Worm (Caenorhabditis elegans) whole organism, young adult: Measurements from ENCODE around the gene nas-28.
A peak's percentile ranks its signal among the peaks of the same experiment; 100 is the strongest.

ENCODE experiments used
- B0035.1 ChIP-seq: sonication (generic microtip); optimal IDR thresholded peaks from 2 replicates; lab custom pipeline; 2016; ENCODE audit warnings: missing genetic modification characterization, mild to moderate bottlenecking, missing compliant biosample characterization, missing genotype, missing genetic modification reagents
- B0261.1 ChIP-seq: sonication (generic microtip); optimal IDR thresholded peaks from 2 replicates; lab custom pipeline; 2016; ENCODE audit warnings: mild to moderate bottlenecking, missing genetic modification characterization, moderate library complexity, missing compliant biosample characterization
- F23B12.7 ChIP-seq: sonication (generic microtip); optimal IDR thresholded peaks from 2 replicates; lab custom pipeline; 2017; ENCODE audit warnings: missing genetic modification characterization, mild to moderate bottlenecking, missing compliant biosample characterization, antibody characterized with exemption, moderate library complexity; ENCODE audit not compliant: insufficient read depth
- F37B4.10 ChIP-seq: fragments of 200-800 bp; sonication (Bioruptor generic); IDR thresholded peaks from 2 replicates; pipeline ENCODE4 v1.3.6; 2022; ENCODE audit warnings: missing genetic modification characterization, missing compliant biosample characterization
- F39B2.1 ChIP-seq: fragments of 200-800 bp; sonication (Bioruptor generic); IDR thresholded peaks from 2 replicates; pipeline ENCODE4 v1.3.6; 2022; ENCODE audit warnings: missing genetic modification reagents, missing genetic modification characterization, missing compliant biosample characterization
- F49E8.2 ChIP-seq: sonication (generic microtip); optimal IDR thresholded peaks from 3 replicates; lab custom pipeline; 2017; ENCODE audit warnings: missing genetic modification characterization, mild to moderate bottlenecking, missing compliant biosample characterization, antibody characterized with exemption, moderate library complexity; ENCODE audit not compliant: insufficient read depth
- F55B11.4 ChIP-seq: sonication (generic microtip); optimal IDR thresholded peaks from 2 replicates; lab custom pipeline; 2016; ENCODE audit warnings: missing compliant biosample characterization, missing genetic modification characterization, borderline replicate concordance; ENCODE audit not compliant: insufficient read depth
- K11D2.4 ChIP-seq: fragments of 200-800 bp; sonication (Bioruptor generic); IDR thresholded peaks from 2 replicates; pipeline ENCODE4 v1.3.6; 2022; ENCODE audit warnings: missing genetic modification reagents, missing genetic modification characterization, missing compliant biosample characterization
- K12H6.12 ChIP-seq: fragments of 200-800 bp; sonication (Bioruptor generic); optimal IDR thresholded peaks from 2 replicates; lab custom pipeline; 2018; ENCODE audit warnings: mild to moderate bottlenecking, missing genetic modification characterization, missing compliant biosample characterization
- akir-1 ChIP-seq: fragments of 200-800 bp; sonication (Bioruptor generic); optimal IDR thresholded peaks from 2 replicates; lab custom pipeline; 2018; ENCODE audit warnings: mild to moderate bottlenecking, missing genetic modification characterization, moderate library complexity, missing compliant biosample characterization
- aptf-3 ChIP-seq: fragments of 200-800 bp; sonication (Bioruptor generic); IDR thresholded peaks from 2 replicates; pipeline ENCODE4 v1.3.6; 2022; ENCODE audit warnings: missing genetic modification characterization, missing compliant biosample characterization
- atf-7 ChIP-seq: sonication (generic microtip); optimal IDR thresholded peaks from 2 replicates; lab custom pipeline; 2017; ENCODE audit warnings: mild to moderate bottlenecking, missing genetic modification characterization, missing compliant biosample characterization
- athp-1 ChIP-seq: sonication (generic microtip); optimal IDR thresholded peaks from 2 replicates; lab custom pipeline; 2017; ENCODE audit warnings: mild to moderate bottlenecking, missing genetic modification characterization, missing compliant biosample characterization
- attf-6 ChIP-seq: fragments of 200-800 bp; sonication (Bioruptor generic); IDR thresholded peaks from 2 replicates; pipeline ENCODE4 v1.3.6; 2022; ENCODE audit warnings: missing genetic modification reagents, missing genetic modification characterization, missing compliant biosample characterization
- bed-1 ChIP-seq: fragments of 200-800 bp; sonication (Bioruptor generic); IDR thresholded peaks from 2 replicates; pipeline ENCODE4 v1.3.6; 2022; ENCODE audit warnings: missing genetic modification reagents, missing genetic modification characterization, missing compliant biosample characterization
- ccch-3 ChIP-seq: fragments of 200-800 bp; sonication (Bioruptor generic); optimal IDR thresholded peaks from 2 replicates; lab custom pipeline; 2018; ENCODE audit warnings: mild to moderate bottlenecking, missing genetic modification characterization, missing compliant biosample characterization
- ceh-27 ChIP-seq: fragments of 200-800 bp; sonication (Bioruptor generic); optimal IDR thresholded peaks from 2 replicates; lab custom pipeline; 2018; ENCODE audit warnings: mild to moderate bottlenecking, missing genetic modification characterization, moderate library complexity, missing compliant biosample characterization
- ceh-40 ChIP-seq: fragments of 200-800 bp; sonication (Bioruptor generic); IDR thresholded peaks from 2 replicates; pipeline ENCODE4 v1.3.6; 2022; ENCODE audit warnings: missing genetic modification characterization, missing compliant biosample characterization
- ceh-79 ChIP-seq: sonication (generic microtip); optimal IDR thresholded peaks from 2 replicates; lab custom pipeline; 2017; ENCODE audit warnings: mild to moderate bottlenecking, missing genetic modification characterization, missing compliant biosample characterization
- ceh-91 ChIP-seq: fragments of 200-800 bp; sonication (Bioruptor generic); IDR thresholded peaks from 2 replicates; pipeline ENCODE4 v1.3.6; 2022; ENCODE audit warnings: missing genetic modification reagents, missing genetic modification characterization, missing compliant biosample characterization
- die-1 ChIP-seq: sonication (generic microtip); optimal IDR thresholded peaks from 2 replicates; lab custom pipeline; 2016; ENCODE audit warnings: missing genotype, mild to moderate bottlenecking, missing genetic modification characterization, missing compliant biosample characterization
- egl-44 ChIP-seq: fragments of 200-800 bp; sonication (Bioruptor generic); IDR thresholded peaks from 2 replicates; pipeline ENCODE4 v1.3.6; 2022; ENCODE audit warnings: missing genetic modification reagents, missing genetic modification characterization, missing compliant biosample characterization
- ekl-4 ChIP-seq: fragments of 200-800 bp; sonication (Bioruptor generic); IDR thresholded peaks from 2 replicates; pipeline ENCODE4 v1.3.6; 2022; ENCODE audit warnings: missing genetic modification reagents, missing genetic modification characterization, missing compliant biosample characterization
- fkh-3 ChIP-seq: sonication (generic microtip); optimal IDR thresholded peaks from 2 replicates; lab custom pipeline; 2016; ENCODE audit warnings: mild to moderate bottlenecking, missing genetic modification characterization, missing compliant biosample characterization
- hmg-1.2 ChIP-seq: fragments of 200-800 bp; sonication (Bioruptor generic); IDR thresholded peaks from 2 replicates; pipeline ENCODE4 v1.3.6; 2022; ENCODE audit warnings: missing genetic modification reagents, missing genetic modification characterization, missing compliant biosample characterization
- hmg-20 ChIP-seq: fragments of 200-800 bp; sonication (Bioruptor generic); IDR thresholded peaks from 2 replicates; pipeline ENCODE4 v1.3.6; 2022; ENCODE audit warnings: missing genetic modification reagents, missing genetic modification characterization, missing compliant biosample characterization
- hrde-1 ChIP-seq: sonication (generic microtip); optimal IDR thresholded peaks from 2 replicates; lab custom pipeline; 2016; ENCODE audit warnings: missing genetic modification characterization, mild to moderate bottlenecking, missing compliant biosample characterization, moderate library complexity, missing genotype, missing genetic modification reagents, borderline replicate concordance
- hsf-1 ChIP-seq: fragments of 200-800 bp; sonication (Bioruptor generic); IDR thresholded peaks from 2 replicates; pipeline ENCODE4 v1.3.6; 2022; ENCODE audit warnings: missing genetic modification reagents, missing genetic modification characterization, missing compliant biosample characterization
- lin-26 ChIP-seq: fragments of 200-800 bp; sonication (Bioruptor generic); IDR thresholded peaks from 2 replicates; pipeline ENCODE4 v1.3.6; 2022; ENCODE audit warnings: missing genetic modification reagents, missing genetic modification characterization, missing compliant biosample characterization
- lin-35 ChIP-seq, 3 experiments: fragments of 150-350 bp in 2 of 3; sonication (generic microtip) in 1 of 3; optimal IDR thresholded peaks; 2 replicates each; lab custom pipeline; 2014 to 2018; ENCODE audit warnings: missing biosample characterization in 3 of 3, missing genetic modification characterization in 3 of 3, missing genetic modification reagents in 3 of 3
- lin-54 ChIP-seq: fragments of 200-800 bp; sonication (Bioruptor generic); optimal IDR thresholded peaks from 2 replicates; lab custom pipeline; 2018; ENCODE audit warnings: mild to moderate bottlenecking, missing genetic modification characterization, missing compliant biosample characterization
- madf-10 ChIP-seq: sonication (generic microtip); optimal IDR thresholded peaks from 2 replicates; lab custom pipeline; 2016; ENCODE audit warnings: mild to moderate bottlenecking, missing genetic modification characterization, missing compliant biosample characterization
- mes-4 ChIP-seq: sonication (generic microtip); optimal IDR thresholded peaks from 2 replicates; lab custom pipeline; 2016; ENCODE audit warnings: missing genotype, missing genetic modification characterization, missing compliant biosample characterization
- nhr-120 ChIP-seq: fragments of 200-800 bp; sonication (Bioruptor generic); IDR thresholded peaks from 2 replicates; pipeline ENCODE4 v1.3.6; 2022; ENCODE audit warnings: missing genetic modification characterization, missing compliant biosample characterization
- nhr-27 ChIP-seq: fragments of 200-800 bp; sonication (Bioruptor generic); optimal IDR thresholded peaks from 2 replicates; lab custom pipeline; 2018; ENCODE audit warnings: mild to moderate bottlenecking, missing genetic modification characterization, moderate library complexity, missing compliant biosample characterization
- rpc-1 ChIP-seq, 2 experiments: fragments of 150-350 bp in 1 of 2; sonication (generic microtip) in 1 of 2; optimal IDR thresholded peaks; 2 replicates each; lab custom pipeline; 2014 to 2018; ENCODE audit warnings: missing biosample characterization in 1 of 2, missing genetic modification characterization in 1 of 2, missing genetic modification reagents in 1 of 2, missing genotype in 1 of 2
- sdz-38 ChIP-seq: sonication (generic microtip); optimal IDR thresholded peaks from 2 replicates; lab custom pipeline; 2016; ENCODE audit warnings: missing genotype, missing genetic modification characterization, missing compliant biosample characterization
- sea-2 ChIP-seq: fragments of 200-800 bp; sonication (Bioruptor generic); IDR thresholded peaks from 2 replicates; pipeline ENCODE4 v1.3.6; 2022; ENCODE audit warnings: missing genetic modification characterization, missing compliant biosample characterization
- snpc-1.3 ChIP-seq: sonication (generic microtip); optimal IDR thresholded peaks from 2 replicates; lab custom pipeline; 2017; ENCODE audit warnings: missing genetic modification characterization, mild to moderate bottlenecking, missing compliant biosample characterization, antibody characterized with exemption, moderate library complexity, missing genotype, missing genetic modification reagents; ENCODE audit not compliant: insufficient read depth
- snpc-3.4 ChIP-seq: sonication (generic microtip); optimal IDR thresholded peaks from 2 replicates; lab custom pipeline; 2017; ENCODE audit warnings: missing genetic modification characterization, mild to moderate bottlenecking, missing compliant biosample characterization, antibody characterized with exemption, moderate library complexity, missing genotype, missing genetic modification reagents
- snpc-4 ChIP-seq, 5 experiments: fragments of 150-350 bp in 1 of 5; sonication (generic microtip) in 4 of 5; optimal IDR thresholded peaks; 2 replicates each; lab custom pipeline; 2014 to 2018; ENCODE audit warnings: missing genetic modification characterization in 5 of 5, missing biosample characterization in 3 of 5, antibody characterized with exemption in 2 of 5, mild to moderate bottlenecking in 2 of 5, missing compliant biosample characterization in 2 of 5, missing genotype in 2 of 5, moderate library complexity in 2 of 5, missing genetic modification reagents in 1 of 5
- tbp1 ChIP-seq: fragments of 200-800 bp; sonication (Bioruptor generic); optimal IDR thresholded peaks from 2 replicates; lab custom pipeline; 2018; ENCODE audit warnings: mild to moderate bottlenecking, missing genetic modification characterization, missing compliant biosample characterization
- tbx-9 ChIP-seq: sonication (generic microtip); optimal IDR thresholded peaks from 2 replicates; lab custom pipeline; 2016; ENCODE audit warnings: borderline replicate concordance, missing genetic modification characterization, inconsistent platforms, missing compliant biosample characterization
- tlf-1 ChIP-seq: fragments of 200-800 bp; sonication (Bioruptor generic); optimal IDR thresholded peaks from 2 replicates; lab custom pipeline; 2018; ENCODE audit warnings: mild to moderate bottlenecking, missing genetic modification characterization, missing compliant biosample characterization
- ztf-28 ChIP-seq: fragments of 200-800 bp; sonication (Bioruptor generic); IDR thresholded peaks from 2 replicates; pipeline ENCODE4 v1.3.6; 2022; ENCODE audit warnings: missing genetic modification reagents, missing genetic modification characterization, missing compliant biosample characterization
- ztf-3 ChIP-seq: fragments of 200-800 bp; sonication (Bioruptor generic); optimal IDR thresholded peaks from 2 replicates; lab custom pipeline; 2018; ENCODE audit warnings: mild to moderate bottlenecking, missing genetic modification characterization, missing compliant biosample characterization

nas-28 gene

DNA sequence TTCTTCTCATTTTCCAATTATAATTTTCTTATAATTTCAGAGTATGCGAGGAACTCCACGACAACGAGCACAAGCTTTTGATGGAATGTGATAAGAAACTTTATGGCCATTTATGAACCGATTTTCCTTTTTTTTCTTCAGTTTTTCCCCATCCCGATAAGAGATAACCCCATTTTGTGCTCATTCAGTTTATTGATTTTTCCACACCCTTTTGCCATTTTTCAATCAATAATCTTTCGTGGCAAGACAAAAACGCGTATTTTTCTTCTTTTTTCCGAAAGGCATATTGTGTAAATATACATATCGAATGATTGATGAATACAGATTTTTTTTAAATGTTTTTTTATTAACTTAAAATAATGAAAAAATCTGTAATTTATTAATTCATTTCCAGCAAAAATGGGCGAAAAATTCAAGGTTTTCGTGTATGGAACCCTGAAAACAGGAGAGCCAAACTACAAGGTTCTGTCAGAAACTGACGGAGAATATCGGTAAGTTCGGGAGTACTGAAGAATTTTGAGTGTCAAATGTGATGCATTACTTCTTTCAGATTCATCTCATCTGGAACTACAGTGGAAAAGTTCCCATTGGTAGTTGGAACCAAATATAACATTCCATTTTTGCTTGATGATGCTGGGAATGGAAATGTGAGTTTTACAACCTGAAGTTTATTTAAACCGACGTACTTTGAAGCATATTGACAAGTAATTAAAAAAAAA is 18.6 kb downstream of the nas-28 start, which contains the start of gene F42A10.9 (continued):
- no peak for TF ChIP-seq lin-54
- TF ChIP-seq lin-35 (GFP tag; optimal IDR thresholded peaks at IDR 0.05; lab: Kevin White, UChicago) = no peak
- no peak for TF ChIP-seq ceh-79
- no peak for TF ChIP-seq ceh-91 (GFP tag; lab: Robert Waterston, UW)
- TF ChIP-seq K12H6.12 (tag; lab: Kevin White, UChicago) = no peak
- no peak for TF ChIP-seq snpc-4 (GFP tag; optimal IDR thresholded peaks at IDR 0.05; lab: Kevin White, UChicago)
- TF ChIP-seq snpc-4 (tag; optimal IDR thresholded peaks at IDR 0.05; lab: Kevin White, UChicago) = peak in 1 of 4 experiments; percentile 36
- no peak for TF ChIP-seq B0035.1 (tag; lab: Kevin White, UChicago)
- TF ChIP-seq die-1 (tag; lab: Kevin White, UChicago) = no peak
- TF ChIP-seq aptf-3 (GFP tag; lab: Robert Waterston, UW) = no peak
- no peak for TF ChIP-seq ztf-3
- peak; percentile 59 for TF ChIP-seq athp-1 (tag; lab: Kevin White, UChicago)
- TF ChIP-seq snpc-1.3 (tag; lab: Kevin White, UChicago) = no peak
- no peak for TF ChIP-seq ceh-27 (GFP tag; lab: Kevin White, UChicago)
- no peak for TF ChIP-seq F55B11.4 (tag; lab: Kevin White, UChicago)
- no peak for TF ChIP-seq egl-44 (GFP tag; lab: Robert Waterston, UW)
- no peak for TF ChIP-seq mes-4 (tag; lab: Kevin White, UChicago)
- TF ChIP-seq tbp1 (GFP tag; lab: Kevin White, UChicago) = no peak
- TF ChIP-seq ekl-4 = peak; percentile 42; the same call in 1 of the 2 replicates
- no peak for TF ChIP-seq akir-1 (GFP tag; lab: Kevin White, UChicago)
- no peak for TF ChIP-seq fkh-3 (tag; lab: Kevin White, UChicago)
- no peak for TF ChIP-seq atf-7 (tag; lab: Kevin White, UChicago)
- TF ChIP-seq bed-1 = no peak
- TF ChIP-seq lin-26 (GFP tag; lab: Robert Waterston, UW) = no peak
- no peak for TF ChIP-seq B0261.1 (tag; lab: Kevin White, UChicago)
- TF ChIP-seq nhr-27 (tag; lab: Kevin White, UChicago) = no peak
- TF ChIP-seq F39B2.1 = no peak
- no peak for TF ChIP-seq sdz-38 (tag; lab: Kevin White, UChicago)
- TF ChIP-seq hmg-20 (GFP tag; lab: Robert Waterston, UW) = no peak
- TF ChIP-seq hrde-1 (tag; lab: Kevin White, UChicago) = no peak
- no peak for TF ChIP-seq hmg-1.2 (GFP tag; lab: Robert Waterston, UW)
- no peak for TF ChIP-seq ceh-40 (GFP tag; lab: Robert Waterston, UW)
- TF ChIP-seq rpc-1 (optimal IDR thresholded peaks at IDR 0.05; lab: Kevin White, UChicago) = no peak
- no peak for TF ChIP-seq rpc-1 (tag; optimal IDR thresholded peaks at IDR 0.05; lab: Kevin White, UChicago)
- TF ChIP-seq madf-10 = no peak
- no peak for TF ChIP-seq F49E8.2
- TF ChIP-seq F23B12.7 (tag; lab: Kevin White, UChicago) = no peak
- peak; percentile 47 for TF ChIP-seq tlf-1 (GFP tag; lab: Kevin White, UChicago)
- TF ChIP-seq attf-6 (GFP tag; lab: Robert Waterston, UW) = no peak
- no peak for TF ChIP-seq hsf-1 (GFP tag; lab: Robert Waterston, UW)
- TF ChIP-seq sea-2 (GFP tag; lab: Robert Waterston, UW) = no peak
- TF ChIP-seq snpc-3.4 (tag; lab: Kevin White, UChicago) = no peak
- TF ChIP-seq ztf-28 (GFP tag; lab: Robert Waterston, UW) = no peak
- TF ChIP-seq K11D2.4 (GFP tag; lab: Robert Waterston, UW) = no peak
- TF ChIP-seq tbx-9 (tag; lab: Kevin White, UChicago) = no peak
- TF ChIP-seq F37B4.10 = no peak
- TF ChIP-seq nhr-120 (GFP tag; lab: Robert Waterston, UW) = 0 out of 2 replicates have a peak, but pooled peaks have one; percentile 42
- TF ChIP-seq ccch-3 (GFP tag; lab: Kevin White, UChicago) = no peak
